Worm (Caenorhabditis elegans) whole organism, early embryonic: Measurements from ENCODE around the gene idpc-4.

Source experiments
- ama-1 ChIP-seq: fragments of 150-350 bp; optimal IDR thresholded peaks from 2 replicates; lab custom pipeline; 2014
- flt-1 ChIP-seq: fragments of 200-800 bp; sonication (Bioruptor generic); IDR thresholded peaks from 2 replicates; pipeline ENCODE4 v1.3.6; 2022; ENCODE audit warnings: missing genetic modification characterization, missing compliant biosample characterization
- pes-1 ChIP-seq: fragments of 200-800 bp; sonication (Bioruptor generic); IDR thresholded peaks from 2 replicates; pipeline ENCODE4 v1.3.6; 2022; ENCODE audit warnings: missing genetic modification reagents, missing genetic modification characterization, missing compliant biosample characterization
- scrt-1 ChIP-seq: fragments of 200-800 bp; sonication (Bioruptor generic); IDR thresholded peaks from 2 replicates; pipeline ENCODE4 v1.3.6; 2022; ENCODE audit warnings: missing genetic modification characterization, missing compliant biosample characterization
- sea-1 ChIP-seq: fragments of 200-800 bp; sonication (Bioruptor generic); conservative IDR thresholded peaks from 2 replicates; pipeline ENCODE4 v1.3.6; 2022; ENCODE audit warnings: missing genetic modification characterization, missing compliant biosample characterization
- tra-4 ChIP-seq: sonication (generic microtip); optimal IDR thresholded peaks from 2 replicates; lab custom pipeline; 2017; ENCODE audit warnings: missing genetic modification characterization, missing compliant biosample characterization

- TF ChIP-seq sea-1 (GFP tag; lab: Robert Waterston, UW) (no peak), ama-1 (lab: Kevin White, UChicago) (no peak), tra-4 (tag; lab: Kevin White, UChicago) (no peak), pes-1 (GFP tag; lab: Robert Waterston, UW) (no peak), flt-1 (GFP tag; lab: Robert Waterston, UW) (no peak), scrt-1 (GFP tag; lab: Robert Waterston, UW) (no peak)
Observed at ce11 chrV:9615725-9616124, 9.5 kb upstream of the idpc-4 start, which contains the start of gene pqn-63.
